Fruit fly (Drosophila melanogaster): Measurements from ENCODE around the gene emei.
A peak's percentile ranks its signal among the peaks of the same experiment; 100 is the strongest.

- peak; percentile 79 for TF ChIP-seq Eip78C (GFP tag)
- TF ChIP-seq CG3032 (tag; optimal IDR thresholded peaks at IDR 0.05): peak; percentile 48
- TF ChIP-seq achi (GFP tag; optimal IDR thresholded peaks at IDR 0.05): peak; percentile 41
- TF ChIP-seq OdsH (GFP tag; optimal IDR thresholded peaks at IDR 0.05): peak; percentile 49
- TF ChIP-seq Sox102F (GFP tag; optimal IDR thresholded peaks at IDR 0.05): peak; percentile 62
- no peak for TF ChIP-seq CG11762 (GFP tag; optimal IDR thresholded peaks at IDR 0.05; ENCODE audit: insufficient read depth)
- peak; percentile 23 for TF ChIP-seq Sox15 (GFP tag; optimal IDR thresholded peaks at IDR 0.05)
- TF ChIP-seq Hr39 (GFP tag; optimal IDR thresholded peaks at IDR 0.05): peak; percentile 48
- TF ChIP-seq CG6854 (GFP tag; optimal IDR thresholded peaks at IDR 0.05): no peak
- no peak for TF ChIP-seq CG6276 (GFP tag; optimal IDR thresholded peaks at IDR 0.05)
- peak; percentile 53 for TF ChIP-seq Sox14 (GFP tag; optimal IDR thresholded peaks at IDR 0.05)
- TF ChIP-seq net (GFP tag; optimal IDR thresholded peaks at IDR 0.05): peak; percentile 33
Measured at dm6 chr3L:11093046-11093520, 16.4 kb upstream of the emei start, which contains the start of gene JIL-1.

Data from whole organism, prepupa.